Fruit fly (Drosophila melanogaster): ENCODE measurements around the gene natalisin.

DNA sequence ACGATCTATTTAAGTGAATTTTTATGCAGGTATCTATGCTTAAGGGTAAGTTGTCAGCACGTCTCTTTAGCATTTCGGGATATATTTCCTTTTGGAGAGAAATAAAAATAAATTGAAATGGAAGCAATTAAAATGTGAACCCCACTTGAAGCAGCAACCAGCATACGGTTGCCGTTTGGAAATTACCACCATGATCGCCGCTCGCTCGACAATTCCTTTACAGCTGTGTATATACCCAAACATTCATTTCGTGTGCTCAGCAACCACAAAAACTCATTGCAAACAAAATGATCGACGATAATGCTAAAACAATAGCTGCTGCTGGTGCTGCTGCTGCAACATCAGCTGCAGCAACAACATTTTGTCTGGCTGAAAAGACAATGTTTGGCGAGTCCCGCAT lies 47.9 kb downstream of the natalisin start:
- TF ChIP-seq Dll (optimal IDR thresholded peaks at IDR 0.05) (no peak), EcR (GFP tag; optimal IDR thresholded peaks at IDR 0.05) (no peak), CG8478 (optimal IDR thresholded peaks at IDR 0.05) (no peak), usp (GFP tag; optimal IDR thresholded peaks at IDR 0.05) (no peak), pan (optimal IDR thresholded peaks at IDR 0.05) (no peak), psq (optimal IDR thresholded peaks at IDR 0.05) (no peak)

All from whole organism.